Worm (Caenorhabditis elegans) whole organism, L2 larva: Measurements from ENCODE around the gene aldo-2.

ENCODE experiments used
- C34F6.9 ChIP-seq: fragments of 150-350 bp; optimal IDR thresholded peaks from 2 replicates; lab custom pipeline; 2014; ENCODE audit warnings: missing biosample characterization, missing genetic modification characterization
- F13H6.1 ChIP-seq: sonication (generic microtip); optimal IDR thresholded peaks from 2 replicates; lab custom pipeline; 2016; ENCODE audit warnings: missing genetic modification characterization, missing compliant biosample characterization
- R02D3.7 ChIP-seq: fragments of 150-350 bp; optimal IDR thresholded peaks from 2 replicates; lab custom pipeline; 2014; ENCODE audit warnings: missing biosample characterization, missing genetic modification characterization
- Y55F3AM.14 ChIP-seq: fragments of 200-800 bp; sonication (Bioruptor generic); optimal IDR thresholded peaks from 2 replicates; lab custom pipeline; 2018; ENCODE audit warnings: mild to moderate bottlenecking, missing genetic modification characterization, missing compliant biosample characterization
- ZK546.5 ChIP-seq: sonication (generic microtip); optimal IDR thresholded peaks from 2 replicates; lab custom pipeline; 2017; ENCODE audit warnings: missing biosample characterization, missing genetic modification characterization
- alr-1 ChIP-seq: fragments of 150-350 bp; optimal IDR thresholded peaks from 2 replicates; lab custom pipeline; 2014; ENCODE audit warnings: missing biosample characterization, missing genetic modification characterization
- aly-2 ChIP-seq: fragments of 150-350 bp; optimal IDR thresholded peaks from 2 replicates; lab custom pipeline; 2014; ENCODE audit warnings: missing biosample characterization, missing genetic modification characterization
- ama-1 ChIP-seq: fragments of 150-350 bp; optimal IDR thresholded peaks from 2 replicates; lab custom pipeline; 2018; ENCODE audit warnings: inconsistent platforms
- blmp-1 ChIP-seq: sonication (generic microtip); optimal IDR thresholded peaks from 2 replicates; lab custom pipeline; 2017; ENCODE audit warnings: missing genetic modification characterization, mild to moderate bottlenecking, missing compliant biosample characterization, antibody characterized with exemption, moderate library complexity; ENCODE audit not compliant: insufficient read depth
- ceh-16 ChIP-seq: fragments of 150-350 bp; optimal IDR thresholded peaks from 2 replicates; lab custom pipeline; 2014; ENCODE audit warnings: missing biosample characterization, missing genetic modification characterization
- ceh-82 ChIP-seq: fragments of 150-350 bp; optimal IDR thresholded peaks from 2 replicates; lab custom pipeline; 2014; ENCODE audit warnings: missing biosample characterization, missing genetic modification characterization
- crh-2 ChIP-seq: sonication (generic microtip); optimal IDR thresholded peaks from 2 replicates; lab custom pipeline; 2017; ENCODE audit warnings: missing biosample characterization, missing genetic modification characterization
- dmd-4 ChIP-seq: sonication (generic microtip); optimal IDR thresholded peaks from 2 replicates; lab custom pipeline; 2017; ENCODE audit warnings: missing biosample characterization, missing genetic modification characterization
- egl-27 ChIP-seq: sonication (generic microtip); optimal IDR thresholded peaks from 3 replicates; lab custom pipeline; 2017; ENCODE audit warnings: missing biosample characterization, missing genetic modification reagents, missing genetic modification characterization
- elt-1 ChIP-seq: fragments of 150-350 bp; optimal IDR thresholded peaks from 2 replicates; lab custom pipeline; 2014; ENCODE audit warnings: missing biosample characterization, missing genetic modification characterization
- elt-3 ChIP-seq: sonication (generic microtip); optimal IDR thresholded peaks from 2 replicates; lab custom pipeline; 2017; ENCODE audit warnings: missing biosample characterization, missing genetic modification characterization
- fos-1 ChIP-seq: fragments of 150-350 bp; optimal IDR thresholded peaks from 2 replicates; lab custom pipeline; 2014; ENCODE audit warnings: missing biosample characterization, missing genetic modification characterization
- gmeb-1 ChIP-seq: fragments of 150-350 bp; optimal IDR thresholded peaks from 2 replicates; lab custom pipeline; 2014; ENCODE audit warnings: missing biosample characterization, missing genetic modification characterization
- lin-11 ChIP-seq: fragments of 150-350 bp; sonication (generic microtip); optimal IDR thresholded peaks from 2 replicates; lab custom pipeline; 2014; ENCODE audit warnings: missing biosample characterization, missing genetic modification characterization, inconsistent platforms, mixed read lengths
- lin-13 ChIP-seq: fragments of 150-350 bp; optimal IDR thresholded peaks from 2 replicates; lab custom pipeline; 2014; ENCODE audit warnings: missing biosample characterization, missing genetic modification reagents, missing genetic modification characterization
- lin-39 ChIP-seq: fragments of 150-350 bp; optimal IDR thresholded peaks from 2 replicates; lab custom pipeline; 2014; ENCODE audit warnings: missing biosample characterization, missing genetic modification reagents, missing genetic modification characterization
- lsy-2 ChIP-seq, 2 experiments: fragments of 150-350 bp in 1 of 2; sonication (generic microtip) in 1 of 2; optimal IDR thresholded peaks; 2 replicates each; lab custom pipeline; 2014 to 2017; ENCODE audit warnings: missing biosample characterization in 2 of 2, missing genetic modification characterization in 2 of 2
- mab-5 ChIP-seq: fragments of 150-350 bp; optimal IDR thresholded peaks from 2 replicates; lab custom pipeline; 2014; ENCODE audit warnings: missing biosample characterization, missing genetic modification characterization
- mbf-1 ChIP-seq: sonication (generic microtip); optimal IDR thresholded peaks from 2 replicates; lab custom pipeline; 2017; ENCODE audit warnings: missing biosample characterization, missing genetic modification characterization
- mdl-1 ChIP-seq, 2 experiments: fragments of 150-350 bp in 1 of 2; sonication (generic microtip) in 1 of 2; optimal IDR thresholded peaks; 2 replicates each; lab custom pipeline; 2017; ENCODE audit warnings: missing biosample characterization in 2 of 2, missing genetic modification characterization in 2 of 2
- nhr-10 ChIP-seq: sonication (generic microtip); optimal IDR thresholded peaks from 2 replicates; lab custom pipeline; 2017; ENCODE audit warnings: missing biosample characterization, missing genetic modification characterization
- nhr-11 ChIP-seq: fragments of 150-350 bp; optimal IDR thresholded peaks from 2 replicates; lab custom pipeline; 2014; ENCODE audit warnings: missing biosample characterization, missing genetic modification characterization
- nhr-12 ChIP-seq: fragments of 150-350 bp; optimal IDR thresholded peaks from 2 replicates; lab custom pipeline; 2014; ENCODE audit warnings: missing biosample characterization, missing genetic modification characterization
- nhr-129 ChIP-seq: fragments of 150-350 bp; optimal IDR thresholded peaks from 2 replicates; lab custom pipeline; 2014; ENCODE audit warnings: missing biosample characterization, missing genetic modification characterization
- nhr-21 ChIP-seq: fragments of 150-350 bp; optimal IDR thresholded peaks from 2 replicates; lab custom pipeline; 2014; ENCODE audit warnings: missing biosample characterization, missing genetic modification characterization
- nhr-23 ChIP-seq: fragments of 150-350 bp; optimal IDR thresholded peaks from 2 replicates; lab custom pipeline; 2014; ENCODE audit warnings: missing biosample characterization, missing genetic modification reagents, missing genetic modification characterization
- nhr-237 ChIP-seq: fragments of 150-350 bp; optimal IDR thresholded peaks from 2 replicates; lab custom pipeline; 2014; ENCODE audit warnings: missing biosample characterization, missing genetic modification characterization
- nhr-25 ChIP-seq: fragments of 150-350 bp; sonication (generic microtip); optimal IDR thresholded peaks from 3 replicates; lab custom pipeline; 2014; ENCODE audit warnings: missing biosample characterization, missing genetic modification characterization
- nhr-6 ChIP-seq: fragments of 150-350 bp; optimal IDR thresholded peaks from 2 replicates; lab custom pipeline; 2014; ENCODE audit warnings: missing biosample characterization, missing genetic modification characterization
- nhr-77 ChIP-seq: fragments of 150-350 bp; optimal IDR thresholded peaks from 2 replicates; lab custom pipeline; 2014; ENCODE audit warnings: missing biosample characterization, missing genetic modification characterization
- peb-1 ChIP-seq: fragments of 150-350 bp; optimal IDR thresholded peaks from 2 replicates; lab custom pipeline; 2014; ENCODE audit warnings: missing biosample characterization, missing genetic modification characterization
- sem-4 ChIP-seq: fragments of 150-350 bp; optimal IDR thresholded peaks from 2 replicates; lab custom pipeline; 2014; ENCODE audit warnings: missing biosample characterization, missing genetic modification reagents, missing genetic modification characterization
- skn-1 ChIP-seq: sonication (generic microtip); optimal IDR thresholded peaks from 2 replicates; lab custom pipeline; 2017; ENCODE audit warnings: missing biosample characterization, missing genetic modification characterization
- sma-3 ChIP-seq: sonication (generic microtip); optimal IDR thresholded peaks from 2 replicates; lab custom pipeline; 2016; ENCODE audit warnings: missing genetic modification reagents, missing genetic modification characterization, missing compliant biosample characterization
- sma-9 ChIP-seq, 2 experiments: fragments of 150-350 bp in 1 of 2; sonication (generic microtip) in 1 of 2; optimal IDR thresholded peaks; 2 replicates each; lab custom pipeline; 2014 to 2016; ENCODE audit warnings: missing genetic modification characterization in 2 of 2, mild to moderate bottlenecking in 1 of 2, missing biosample characterization in 1 of 2, missing compliant biosample characterization in 1 of 2, missing genetic modification reagents in 1 of 2, moderate library complexity in 1 of 2
- snpc-4 ChIP-seq: fragments of 150-350 bp; optimal IDR thresholded peaks from 2 replicates; lab custom pipeline; 2014; ENCODE audit warnings: missing biosample characterization, missing genetic modification characterization
- unc-39 ChIP-seq: fragments of 150-350 bp; optimal IDR thresholded peaks from 2 replicates; lab custom pipeline; 2014; ENCODE audit warnings: missing biosample characterization, missing genetic modification characterization
- unc-55 ChIP-seq: fragments of 150-350 bp; sonication (generic microtip); optimal IDR thresholded peaks from 3 replicates; lab custom pipeline; 2014; ENCODE audit warnings: missing biosample characterization, missing genetic modification reagents, missing genetic modification characterization
- unc-62 ChIP-seq: fragments of 150-350 bp; optimal IDR thresholded peaks from 2 replicates; lab custom pipeline; 2014; ENCODE audit warnings: missing biosample characterization, missing genetic modification reagents, missing genetic modification characterization
- zag-1 ChIP-seq: fragments of 150-350 bp; optimal IDR thresholded peaks from 2 replicates; lab custom pipeline; 2014; ENCODE audit warnings: missing biosample characterization, missing genetic modification characterization
- ztf-1 ChIP-seq: fragments of 200-800 bp; sonication (Bioruptor generic); conservative IDR thresholded peaks from 2 replicates; pipeline ENCODE4 v1.3.6; 2022; ENCODE audit warnings: missing genetic modification characterization, missing compliant biosample characterization
- ztf-11 ChIP-seq: sonication (generic microtip); optimal IDR thresholded peaks from 2 replicates; lab custom pipeline; 2017; ENCODE audit warnings: missing biosample characterization, missing genetic modification characterization
- ztf-4 ChIP-seq: fragments of 150-350 bp; optimal IDR thresholded peaks from 2 replicates; lab custom pipeline; 2014; ENCODE audit warnings: missing biosample characterization, missing genetic modification characterization

The aldo-2 gene

ce11 chrIII:5925724-5926123 is 49.3 kb upstream of the aldo-2 start, which contains the start of the genes dnc-2 and bcl-7:
TSS of gene dnc-2 (minus strand) at chrIII:5925756.
TSS of gene bcl-7 (plus strand) at chrIII:5926086.
- no peak for TF ChIP-seq sem-4
- no peak for TF ChIP-seq skn-1 (tag; lab: Kevin White, UChicago)
- no peak for TF ChIP-seq elt-3 (tag; lab: Kevin White, UChicago)
- peak; percentile 17 for TF ChIP-seq lin-11
- TF ChIP-seq nhr-6 (tag; lab: Kevin White, UChicago): no peak
- peak; percentile 84 for TF ChIP-seq unc-55 (GFP tag; lab: Kevin White, UChicago)
- no peak for TF ChIP-seq unc-62 (GFP tag; lab: Kevin White, UChicago)
- TF ChIP-seq F13H6.1: peak; percentile 26
- no peak for TF ChIP-seq ama-1
- peak; percentile 47 for TF ChIP-seq gmeb-1 (tag; lab: Kevin White, UChicago)
- no peak for TF ChIP-seq zag-1 (tag; lab: Kevin White, UChicago)
- no peak for TF ChIP-seq ztf-11
- no peak for TF ChIP-seq ceh-16 (tag; lab: Kevin White, UChicago)
- TF ChIP-seq ceh-82 (tag; lab: Kevin White, UChicago): no peak
- TF ChIP-seq lsy-2 (tag; optimal IDR thresholded peaks at IDR 0.05; lab: Kevin White, UChicago): peak; percentile 30 to 79
- TF ChIP-seq nhr-12 (tag; lab: Kevin White, UChicago): no peak
- TF ChIP-seq R02D3.7 (tag; lab: Kevin White, UChicago): no peak
- TF ChIP-seq blmp-1: no peak
- no peak for TF ChIP-seq dmd-4 (tag; lab: Kevin White, UChicago)
- peak; percentile 85 for TF ChIP-seq C34F6.9 (tag; lab: Kevin White, UChicago)
- peak; percentile 27 for TF ChIP-seq fos-1 (tag; lab: Kevin White, UChicago)
- no peak for TF ChIP-seq unc-39 (tag; lab: Kevin White, UChicago)
- TF ChIP-seq peb-1: no peak
- TF ChIP-seq elt-1 (tag; lab: Kevin White, UChicago): no peak
- peak; percentile 41 for TF ChIP-seq lin-13 (GFP tag; lab: Kevin White, UChicago)
- TF ChIP-seq egl-27 (tag; lab: Kevin White, UChicago): no peak
- no peak for TF ChIP-seq mbf-1 (tag; lab: Kevin White, UChicago)
- peak; percentile 60 for TF ChIP-seq nhr-25 (tag; lab: Kevin White, UChicago)
- peak; percentile 36 for TF ChIP-seq nhr-129 (tag; lab: Kevin White, UChicago)
- no peak for TF ChIP-seq ztf-4 (tag; lab: Kevin White, UChicago)
- no peak for TF ChIP-seq aly-2 (tag; lab: Kevin White, UChicago)
- TF ChIP-seq alr-1 (tag; lab: Kevin White, UChicago): no peak
- no peak for TF ChIP-seq nhr-10
- TF ChIP-seq nhr-23: no peak
- no peak for TF ChIP-seq ztf-1 (GFP tag; lab: Robert Waterston, UW)
- peak; percentile 38 for TF ChIP-seq nhr-21 (tag; lab: Kevin White, UChicago)
- peak; percentile 39 for TF ChIP-seq sma-3 (GFP tag; lab: Kevin White, UChicago)
- TF ChIP-seq Y55F3AM.14 (GFP tag; lab: Kevin White, UChicago): no peak
- TF ChIP-seq mdl-1 (tag; optimal IDR thresholded peaks at IDR 0.05; lab: Kevin White, UChicago): no peak
- no peak for TF ChIP-seq mab-5
- no peak for TF ChIP-seq nhr-11
- peak; percentile 58 for TF ChIP-seq sma-9 (GFP tag; optimal IDR thresholded peaks at IDR 0.05; lab: Kevin White, UChicago)
- no peak for TF ChIP-seq sma-9 (tag; optimal IDR thresholded peaks at IDR 0.05; lab: Kevin White, UChicago)
- no peak for TF ChIP-seq lin-39
- TF ChIP-seq crh-2: peak; percentile 54
- peak; percentile 32 for TF ChIP-seq snpc-4 (tag; lab: Kevin White, UChicago)
- TF ChIP-seq ZK546.5: no peak
- TF ChIP-seq nhr-237: no peak
- no peak for TF ChIP-seq nhr-77 (tag; lab: Kevin White, UChicago)
